Worm (Caenorhabditis elegans) whole organism, midembryonic: ENCODE results near the gene srxa-2.

Source experiments
- cog-1 ChIP-seq: sonication (generic microtip); optimal IDR thresholded peaks from 2 replicates; lab custom pipeline; 2016; ENCODE audit warnings: missing genetic modification characterization, missing compliant biosample characterization
- med-1 ChIP-seq: sonication (generic microtip); optimal IDR thresholded peaks from 2 replicates; lab custom pipeline; 2017; ENCODE audit warnings: missing genetic modification characterization, mild to moderate bottlenecking, missing compliant biosample characterization, antibody characterized with exemption, missing genetic modification reagents; ENCODE audit not compliant: insufficient read depth
- ref-1 ChIP-seq: fragments of 200-800 bp; sonication (Bioruptor generic); conservative IDR thresholded peaks from 2 replicates; pipeline ENCODE4 v1.3.6; 2022; ENCODE audit warnings: missing genetic modification reagents, missing genetic modification characterization, missing compliant biosample characterization
- ztf-23 ChIP-seq: fragments of 200-800 bp; sonication (Bioruptor generic); IDR thresholded peaks from 2 replicates; pipeline ENCODE4 v1.3.6; 2022; ENCODE audit warnings: missing genetic modification reagents, missing genetic modification characterization, missing compliant biosample characterization
- ztf-29 ChIP-seq: fragments of 200-800 bp; sonication (Bioruptor generic); IDR thresholded peaks from 2 replicates; pipeline ENCODE4 v1.3.6; 2022; ENCODE audit warnings: missing genetic modification reagents, missing genetic modification characterization, missing compliant biosample characterization

- no peak for TF ChIP-seq ztf-23 (GFP tag; lab: Robert Waterston, UW)
- no peak for TF ChIP-seq med-1 (GFP tag; lab: Kevin White, UChicago)
- TF ChIP-seq cog-1: no peak
- no peak for TF ChIP-seq ztf-29 (GFP tag; lab: Robert Waterston, UW)
- no peak for TF ChIP-seq ref-1
Observed at ce11 chrIV:9440880-9441336, 17.7 kb downstream of the srxa-2 start, which contains the start of gene idh-1.
